Fruit fly (Drosophila melanogaster): Measurements from ENCODE around the gene fy.

The fy gene

dm6 chr2L:8376717-8377116 is 26.4 kb downstream of the fy start, which contains the start of the genes CG13390 and CG17294 (continued):
- peak; percentile 94 for TF ChIP-seq wek (GFP tag; optimal IDR thresholded peaks at IDR 0.05)
- peak; percentile 98 for TF ChIP-seq CG7987 (GFP tag; optimal IDR thresholded peaks at IDR 0.05)
- TF ChIP-seq cas (GFP tag; IDR thresholded peaks at IDR 0.05), result peak; percentile 99
- TF ChIP-seq D19B (GFP tag; optimal IDR thresholded peaks at IDR 0.05), result peak; percentile 97
- TF ChIP-seq Dfd (GFP tag; optimal IDR thresholded peaks at IDR 0.05), result no peak
- TF ChIP-seq CG8290 (GFP tag; optimal IDR thresholded peaks at IDR 0.05), result peak; percentile 98
- peak; percentile 96 to 98 for TF ChIP-seq CG8290 (tag; optimal IDR thresholded peaks at IDR 0.05)
- peak; percentile 96 for TF ChIP-seq Camta (GFP tag; optimal IDR thresholded peaks at IDR 0.05)
- peak; percentile 89 for TF ChIP-seq pros (GFP tag; optimal IDR thresholded peaks at IDR 0.05)
- TF ChIP-seq Antp (GFP tag; optimal IDR thresholded peaks at IDR 0.05), result peak; percentile 82
- TF ChIP-seq bbx (GFP tag; IDR thresholded peaks at IDR 0.05; ENCODE audit: partially characterized antibody), result peak; percentile 70
- peak; percentile 90 for TF ChIP-seq crc (GFP tag; optimal IDR thresholded peaks at IDR 0.05)
- peak; percentile 37; the same call in 1 of the 3 replicates for TF ChIP-seq hb (GFP tag; IDR thresholded peaks at IDR 0.05; ENCODE audit: partially characterized antibody)
- peak; percentile 37 for TF ChIP-seq CG14965 (GFP tag; optimal IDR thresholded peaks at IDR 0.05; ENCODE audit: borderline replicate concordance)
- TF ChIP-seq ci (GFP tag; IDR thresholded peaks at IDR 0.05), result peak; percentile 100
- TF ChIP-seq inv (GFP tag; IDR thresholded peaks at IDR 0.05; ENCODE audit: partially characterized antibody), result peak; percentile 71; the same call in 1 of the 2 replicates
- TF ChIP-seq CG12391 (tag; optimal IDR thresholded peaks at IDR 0.05), result peak; percentile 100
- TF ChIP-seq CG18599 (GFP tag; optimal IDR thresholded peaks at IDR 0.05), result peak; percentile 100
- TF ChIP-seq Usf (GFP tag; optimal IDR thresholded peaks at IDR 0.05), result peak; percentile 98
- peak; percentile 100 for TF ChIP-seq dmrt99B (tag; optimal IDR thresholded peaks at IDR 0.05)
- TF ChIP-seq CG10654 (GFP tag; optimal IDR thresholded peaks at IDR 0.05), result peak; percentile 99
- peak; percentile 99 for TF ChIP-seq ttk (GFP tag; IDR thresholded peaks at IDR 0.05)
- no peak for TF ChIP-seq fru (optimal IDR thresholded peaks at IDR 0.05)
- peak; percentile 100 for TF ChIP-seq Awh (GFP tag; IDR thresholded peaks at IDR 0.05)
- TF ChIP-seq CG1529 (GFP tag; optimal IDR thresholded peaks at IDR 0.05), result peak; percentile 99
- peak; percentile 99 for TF ChIP-seq Mrtf (GFP tag; IDR thresholded peaks at IDR 0.05)
- TF ChIP-seq trem (tag; optimal IDR thresholded peaks at IDR 0.05), result peak; percentile 97
- peak; percentile 99 for TF ChIP-seq CG10959 (GFP tag; IDR thresholded peaks at IDR 0.05)
- peak; percentile 92 for TF ChIP-seq grn (GFP tag; optimal IDR thresholded peaks at IDR 0.05)
- TF ChIP-seq CHES-1-like (GFP tag; optimal IDR thresholded peaks at IDR 0.05), result peak; percentile 87
- peak; percentile 92 for TF ChIP-seq Hey (tag; optimal IDR thresholded peaks at IDR 0.05)
- peak; percentile 99 for TF ChIP-seq CG10366 (GFP tag; IDR thresholded peaks at IDR 0.05)
- TF ChIP-seq odd (GFP tag; optimal IDR thresholded peaks at IDR 0.05), result peak; percentile 99
- peak; percentile 99 for TF ChIP-seq bowl (GFP tag; IDR thresholded peaks at IDR 0.05)
- peak; percentile 96 for TF ChIP-seq ssp (GFP tag; IDR thresholded peaks at IDR 0.05)
- peak; percentile 96 for TF ChIP-seq CG3838 (GFP tag; optimal IDR thresholded peaks at IDR 0.05)
- peak; percentile 100 for TF ChIP-seq oc (tag; optimal IDR thresholded peaks at IDR 0.05)
- TF ChIP-seq CG11723 (GFP tag; optimal IDR thresholded peaks at IDR 0.05), result peak; percentile 99
- TF ChIP-seq CG17385 (GFP tag; optimal IDR thresholded peaks at IDR 0.05), result peak; percentile 99
- TF ChIP-seq Poxn (GFP tag; IDR thresholded peaks at IDR 0.05), result peak; percentile 99
- TF ChIP-seq lmd (GFP tag; IDR thresholded peaks at IDR 0.05), result peak; percentile 99
- TF ChIP-seq D (optimal IDR thresholded peaks at IDR 0.05), result no peak
- peak; percentile 99 for TF ChIP-seq D (GFP tag; optimal IDR thresholded peaks at IDR 0.05)
- peak; percentile 100 for TF ChIP-seq rib (GFP tag; IDR thresholded peaks at IDR 0.05)
- TF ChIP-seq dimm (GFP tag; IDR thresholded peaks at IDR 0.05), result peak; percentile 99
- peak; percentile 31; the same call in 1 of the 3 replicates for TF ChIP-seq Opbp (GFP tag; IDR thresholded peaks at IDR 0.05; ENCODE audit: partially characterized antibody)
- peak; percentile 95 for TF ChIP-seq CG8359 (GFP tag; optimal IDR thresholded peaks at IDR 0.05; ENCODE audit: borderline replicate concordance)
- TF ChIP-seq CG14667 (GFP tag; IDR thresholded peaks at IDR 0.05), result peak; percentile 99
- peak; percentile 82 for TF ChIP-seq Elba2 (GFP tag; optimal IDR thresholded peaks at IDR 0.05)
- peak; percentile 99 for TF ChIP-seq CG2202 (tag; optimal IDR thresholded peaks at IDR 0.05)
- TF ChIP-seq D19A (tag; optimal IDR thresholded peaks at IDR 0.05), result peak; percentile 98
- TF ChIP-seq p53 (GFP tag; optimal IDR thresholded peaks at IDR 0.05), result peak; percentile 23
